In genomic region chr2L:8116632-8117193, dm6 we compare ENCODE assay signal across 3 fruit fly cellular contexts.
A peak's percentile ranks its signal among the peaks of the same experiment; 100 is the strongest.
TF ChIP-seq lines count a peak whose summit lies in the region.

No protein-coding gene starts in this region.

- no peak for TF ChIP-seq CTCF in whole organism, embryonic (GFP tag; optimal IDR thresholded peaks at IDR 0.05; lab: Kevin White, UChicago)

TF ChIP-seq in whole organism, adult, 20 proteins besides CTCF, POLR2A, EP300 and RAD21:
- TF ChIP-seq cic (GFP tag; optimal IDR thresholded peaks at IDR 0.05; lab: Kevin White, UChicago): peak; percentile 32
- no peak for TF ChIP-seq CG33017 (tag; optimal IDR thresholded peaks at IDR 0.05; lab: Kevin White, UChicago)

TF ChIP-seq in whole organism, embryonic, 481 proteins besides CTCF, POLR2A, EP300 and RAD21:
- TF ChIP-seq knrl (GFP tag; IDR thresholded peaks at IDR 0.05; lab: Robert Waterston, UW; ENCODE audit: partially characterized antibody): no peak
- TF ChIP-seq pum (GFP tag; optimal IDR thresholded peaks at IDR 0.05; lab: Kevin White, UChicago): no peak
- TF ChIP-seq CG5245 (GFP tag; optimal IDR thresholded peaks at IDR 0.05; lab: Kevin White, UChicago): no peak
- no peak for TF ChIP-seq Hr3 (GFP tag; optimal IDR thresholded peaks at IDR 0.05; lab: Kevin White, UChicago)
- TF ChIP-seq CG34376 (GFP tag; optimal IDR thresholded peaks at IDR 0.05; lab: Kevin White, UChicago): peak; percentile 48
- no peak for TF ChIP-seq nmo (GFP tag; optimal IDR thresholded peaks at IDR 0.05; lab: Kevin White, UChicago)
- peak; percentile 31 for TF ChIP-seq CG13296 (GFP tag; optimal IDR thresholded peaks at IDR 0.05; lab: Kevin White, UChicago)
- TF ChIP-seq Pdp1 (GFP tag; optimal IDR thresholded peaks at IDR 0.05; lab: Kevin White, UChicago): peak in 1 of 2 experiments; percentile 61
- TF ChIP-seq sug (tag; optimal IDR thresholded peaks at IDR 0.05; lab: Kevin White, UChicago): peak; percentile 55
- TF ChIP-seq tgo (GFP tag; IDR thresholded peaks at IDR 0.05; lab: Robert Waterston, UW): no peak
- TF ChIP-seq da (GFP tag; optimal IDR thresholded peaks at IDR 0.05; lab: Kevin White, UChicago): no peak
- no peak for TF ChIP-seq Aef1 (GFP tag; IDR thresholded peaks at IDR 0.05; lab: Robert Waterston, UW)
- no peak for TF ChIP-seq abd-A (tag; optimal IDR thresholded peaks at IDR 0.05; lab: Kevin White, UChicago)
- TF ChIP-seq Lpt (GFP tag; optimal IDR thresholded peaks at IDR 0.05; lab: Kevin White, UChicago): no peak
- TF ChIP-seq prd (optimal IDR thresholded peaks at IDR 0.05; lab: Kevin White, UChicago): no peak
- no peak for TF ChIP-seq prd (GFP tag; IDR thresholded peaks at IDR 0.05; lab: Robert Waterston, UW)
- peak; percentile 91 for TF ChIP-seq exex (tag; optimal IDR thresholded peaks at IDR 0.05; lab: Kevin White, UChicago)
- TF ChIP-seq Sin3A (optimal IDR thresholded peaks at IDR 0.05; lab: Kevin White, UChicago): no peak
- TF ChIP-seq CG8281 (tag; optimal IDR thresholded peaks at IDR 0.05; lab: Kevin White, UChicago): no peak
- TF ChIP-seq CG11085 (GFP tag; IDR thresholded peaks at IDR 0.05; lab: Robert Waterston, UW): no peak
- TF ChIP-seq CG15479 (GFP tag; optimal IDR thresholded peaks at IDR 0.05; lab: Kevin White, UChicago): peak; percentile 92
- TF ChIP-seq Side (GFP tag; optimal IDR thresholded peaks at IDR 0.05; lab: Kevin White, UChicago): no peak
- 0 out of 3 replicates have a peak, but pooled peaks have one; percentile 29 for TF ChIP-seq CG2199 (GFP tag; IDR thresholded peaks at IDR 0.05; lab: Robert Waterston, UW)
- TF ChIP-seq CG7963 (GFP tag; IDR thresholded peaks at IDR 0.05; lab: Robert Waterston, UW; ENCODE audit: partially characterized antibody): no peak
- TF ChIP-seq BtbVII (GFP tag; optimal IDR thresholded peaks at IDR 0.05; lab: Kevin White, UChicago): peak; percentile 82

TF ChIP-seq in whole organism, prepupa, 60 proteins besides CTCF, POLR2A, EP300 and RAD21:
- TF ChIP-seq Eip78C (GFP tag; lab: Kevin White, UChicago) (peak; percentile 46), pdm3 (GFP tag; optimal IDR thresholded peaks at IDR 0.05; lab: Kevin White, UChicago) (no peak)
